Worm (Caenorhabditis elegans) whole organism, L4 larva: ENCODE results near the gene egg-1.

Source experiments
- F26F4.8 ChIP-seq: fragments of 200-800 bp; sonication (Bioruptor generic); conservative IDR thresholded peaks from 2 replicates; pipeline ENCODE4 v1.3.6; 2022; ENCODE audit warnings: missing genetic modification characterization, missing compliant biosample characterization
- F37D6.2 ChIP-seq: sonication (generic microtip); optimal IDR thresholded peaks from 2 replicates; lab custom pipeline; 2016; ENCODE audit warnings: mild to moderate bottlenecking, missing genetic modification characterization, missing compliant biosample characterization
- T26A8.4 ChIP-seq: fragments of 200-800 bp; sonication (Bioruptor generic); IDR thresholded peaks from 2 replicates; pipeline ENCODE4 v1.3.6; 2022; ENCODE audit warnings: missing genetic modification characterization, missing compliant biosample characterization
- Y48G9A.11 ChIP-seq: fragments of 200-800 bp; sonication (Bioruptor generic); IDR thresholded peaks from 2 replicates; pipeline ENCODE4 v1.3.6; 2022; ENCODE audit warnings: missing genetic modification reagents, missing genetic modification characterization, missing compliant biosample characterization
- Y5F2A.4 ChIP-seq: fragments of 200-800 bp; sonication (Bioruptor generic); optimal IDR thresholded peaks from 2 replicates; lab custom pipeline; 2018; ENCODE audit warnings: mild to moderate bottlenecking, missing genetic modification characterization, missing compliant biosample characterization
- Y75B8A.6 ChIP-seq: fragments of 200-800 bp; sonication (Bioruptor generic); IDR thresholded peaks from 2 replicates; pipeline ENCODE4 v1.3.6; 2022; ENCODE audit warnings: missing genetic modification reagents, missing genetic modification characterization, missing compliant biosample characterization
- arid-1 ChIP-seq: fragments of 200-800 bp; sonication (Bioruptor generic); conservative IDR thresholded peaks from 2 replicates; pipeline ENCODE4 v1.3.6; 2022; ENCODE audit warnings: missing genetic modification reagents, missing genetic modification characterization, missing compliant biosample characterization
- attf-4 ChIP-seq: sonication (generic microtip); optimal IDR thresholded peaks from 3 replicates; lab custom pipeline; 2017; ENCODE audit warnings: missing biosample characterization, missing genetic modification characterization
- ceh-32 ChIP-seq: sonication (generic microtip); optimal IDR thresholded peaks from 2 replicates; lab custom pipeline; 2016; ENCODE audit warnings: mild to moderate bottlenecking, missing genetic modification characterization, missing compliant biosample characterization; ENCODE audit not compliant: poor library complexity
- ceh-62 ChIP-seq: sonication (generic microtip); optimal IDR thresholded peaks from 2 replicates; lab custom pipeline; 2017; ENCODE audit warnings: missing biosample characterization, missing genetic modification characterization
- ceh-82 ChIP-seq: sonication (generic microtip); optimal IDR thresholded peaks from 2 replicates; lab custom pipeline; 2017; ENCODE audit warnings: missing biosample characterization, missing genetic modification characterization
- daf-16 ChIP-seq, 3 experiments: sonication (generic microtip); optimal IDR thresholded peaks; 2 replicates each; lab custom pipeline; 2016 to 2017; ENCODE audit warnings: missing genetic modification characterization in 3 of 3, missing genetic modification reagents in 3 of 3, mild to moderate bottlenecking in 2 of 3, missing compliant biosample characterization in 2 of 3, missing biosample characterization in 1 of 3, moderate library complexity in 1 of 3
- dmd-6 ChIP-seq: fragments of 200-800 bp; sonication (Bioruptor generic); IDR thresholded peaks from 2 replicates; pipeline ENCODE4 v1.3.6; 2022; ENCODE audit warnings: missing genetic modification reagents, missing genetic modification characterization, missing compliant biosample characterization
- duxl-1 ChIP-seq: sonication (generic microtip); optimal IDR thresholded peaks from 2 replicates; lab custom pipeline; 2016; ENCODE audit warnings: mild to moderate bottlenecking, missing genetic modification characterization, moderate library complexity, missing compliant biosample characterization; ENCODE audit not compliant: poor library complexity
- gei-8 ChIP-seq: fragments of 200-800 bp; sonication (Bioruptor generic); optimal IDR thresholded peaks from 2 replicates; lab custom pipeline; 2018; ENCODE audit warnings: mild to moderate bottlenecking, missing genetic modification characterization, missing compliant biosample characterization
- hif-1 ChIP-seq, 2 experiments: sonication (generic microtip); optimal IDR thresholded peaks; 2 replicates each; lab custom pipeline; 2016 to 2017; ENCODE audit warnings: missing compliant biosample characterization in 2 of 2, missing genetic modification characterization in 2 of 2, missing genetic modification reagents in 2 of 2, missing genotype in 2 of 2, mild to moderate bottlenecking in 1 of 2
- hlh-11 ChIP-seq: fragments of 200-800 bp; sonication (Bioruptor generic); optimal IDR thresholded peaks from 2 replicates; lab custom pipeline; 2018; ENCODE audit warnings: mild to moderate bottlenecking, missing genetic modification characterization, missing compliant biosample characterization
- hlh-30 ChIP-seq: sonication (generic microtip); optimal IDR thresholded peaks from 2 replicates; lab custom pipeline; 2017; ENCODE audit warnings: antibody characterized with exemption, mild to moderate bottlenecking, missing genetic modification characterization, missing compliant biosample characterization; ENCODE audit not compliant: insufficient read depth
- hmg-1.1 ChIP-seq: fragments of 200-800 bp; sonication (Bioruptor generic); IDR thresholded peaks from 2 replicates; pipeline ENCODE4 v1.3.6; 2022; ENCODE audit warnings: missing genetic modification reagents, missing genetic modification characterization, missing compliant biosample characterization
- lin-13 ChIP-seq: fragments of 150-350 bp; optimal IDR thresholded peaks from 2 replicates; lab custom pipeline; 2014; ENCODE audit warnings: missing biosample characterization, missing genetic modification reagents, missing genetic modification characterization
- lin-38 ChIP-seq: fragments of 200-800 bp; sonication (Bioruptor generic); IDR thresholded peaks from 2 replicates; pipeline ENCODE4 v1.3.6; 2022; ENCODE audit warnings: missing genetic modification reagents, missing genetic modification characterization, missing compliant biosample characterization
- lsy-2 ChIP-seq, 2 experiments: fragments of 150-350 bp in 1 of 2; sonication (generic microtip) in 1 of 2; optimal IDR thresholded peaks; 2 replicates each; lab custom pipeline; 2014 to 2017; ENCODE audit warnings: missing biosample characterization in 2 of 2, missing genetic modification characterization in 2 of 2
- madf-9 ChIP-seq: fragments of 200-800 bp; sonication (Bioruptor generic); conservative IDR thresholded peaks from 2 replicates; pipeline ENCODE4 v1.3.6; 2022; ENCODE audit warnings: missing genetic modification reagents, missing genetic modification characterization, missing compliant biosample characterization
- mdt-29 ChIP-seq: fragments of 200-800 bp; sonication (Bioruptor generic); IDR thresholded peaks from 2 replicates; pipeline ENCODE4 v1.3.6; 2022; ENCODE audit warnings: missing genetic modification reagents, missing genetic modification characterization, missing compliant biosample characterization
- mxl-2 ChIP-seq: fragments of 200-800 bp; sonication (Bioruptor generic); conservative IDR thresholded peaks from 2 replicates; pipeline ENCODE4 v1.3.6; 2022; ENCODE audit warnings: missing genetic modification reagents, missing genetic modification characterization, missing compliant biosample characterization
- nhr-102 ChIP-seq: sonication (generic microtip); optimal IDR thresholded peaks from 2 replicates; lab custom pipeline; 2016; ENCODE audit warnings: mild to moderate bottlenecking, missing genetic modification characterization, moderate library complexity, missing compliant biosample characterization
- nhr-11 ChIP-seq: fragments of 150-350 bp; optimal IDR thresholded peaks from 2 replicates; lab custom pipeline; 2014; ENCODE audit warnings: missing biosample characterization, missing genetic modification characterization
- nhr-111 ChIP-seq: fragments of 200-800 bp; sonication (Bioruptor generic); optimal IDR thresholded peaks from 2 replicates; lab custom pipeline; 2018; ENCODE audit warnings: mild to moderate bottlenecking, missing genetic modification characterization, missing compliant biosample characterization
- nhr-25 ChIP-seq: sonication (generic microtip); optimal IDR thresholded peaks from 2 replicates; lab custom pipeline; 2017; ENCODE audit warnings: missing genetic modification characterization, mild to moderate bottlenecking, missing compliant biosample characterization, antibody characterized with exemption, moderate library complexity, borderline replicate concordance; ENCODE audit not compliant: insufficient read depth
- nhr-41 ChIP-seq: fragments of 200-800 bp; sonication (Bioruptor generic); IDR thresholded peaks from 2 replicates; pipeline ENCODE4 v1.3.6; 2022; ENCODE audit warnings: missing genetic modification reagents, missing genetic modification characterization, missing compliant biosample characterization
- nhr-48 ChIP-seq: sonication (generic microtip); optimal IDR thresholded peaks from 2 replicates; lab custom pipeline; 2016; ENCODE audit warnings: mild to moderate bottlenecking, missing genetic modification characterization, missing compliant biosample characterization
- nhr-76 ChIP-seq: fragments of 150-350 bp; optimal IDR thresholded peaks from 2 replicates; lab custom pipeline; 2014; ENCODE audit warnings: missing biosample characterization, missing genetic modification characterization
- php-3 ChIP-seq: fragments of 200-800 bp; sonication (Bioruptor generic); IDR thresholded peaks from 2 replicates; pipeline ENCODE4 v1.3.6; 2022; ENCODE audit warnings: missing genetic modification reagents, missing genetic modification characterization, missing compliant biosample characterization
- pqm-1 ChIP-seq: sonication (generic microtip); optimal IDR thresholded peaks from 2 replicates; lab custom pipeline; 2017; ENCODE audit warnings: missing biosample characterization, missing genetic modification characterization
- rbr-2 ChIP-seq: sonication (generic microtip); optimal IDR thresholded peaks from 2 replicates; lab custom pipeline; 2016; ENCODE audit warnings: missing genotype, missing genetic modification characterization, missing compliant biosample characterization
- saeg-2 ChIP-seq: fragments of 200-800 bp; sonication (Bioruptor generic); IDR thresholded peaks from 2 replicates; pipeline ENCODE4 v1.3.6; 2022; ENCODE audit warnings: missing genetic modification reagents, missing genetic modification characterization, missing compliant biosample characterization
- skn-1 ChIP-seq: fragments of 150-350 bp; optimal IDR thresholded peaks from 2 replicates; lab custom pipeline; 2014; ENCODE audit warnings: missing biosample characterization, missing genetic modification characterization
- spr-1 ChIP-seq: sonication (generic microtip); optimal IDR thresholded peaks from 2 replicates; lab custom pipeline; 2016; ENCODE audit warnings: mild to moderate bottlenecking, missing genetic modification characterization, missing compliant biosample characterization
- tag-97 ChIP-seq: fragments of 200-800 bp; sonication (Bioruptor generic); IDR thresholded peaks from 2 replicates; pipeline ENCODE4 v1.3.6; 2022; ENCODE audit warnings: missing genetic modification characterization, missing compliant biosample characterization
- unc-39 ChIP-seq: sonication (generic microtip); optimal IDR thresholded peaks from 2 replicates; lab custom pipeline; 2017; ENCODE audit warnings: missing biosample characterization, missing genetic modification characterization
- unc-62 ChIP-seq, 3 experiments: fragments of 150-350 bp in 1 of 3; sonication (generic microtip); optimal IDR thresholded peaks in 2 of 3; peaks in 1 of 3; 1 replicate in 1 of 3; 2 replicates in 2 of 3; lab custom pipeline; 2014 to 2017; ENCODE audit warnings: missing biosample characterization in 3 of 3, missing genetic modification characterization in 3 of 3, missing genetic modification reagents in 3 of 3, missing genotype in 1 of 3
- vab-7 ChIP-seq: fragments of 200-800 bp; sonication (Bioruptor generic); IDR thresholded peaks from 2 replicates; pipeline ENCODE4 v1.3.6; 2022; ENCODE audit warnings: missing genetic modification reagents, missing genetic modification characterization, missing compliant biosample characterization
- zip-11 ChIP-seq: fragments of 200-800 bp; sonication (Bioruptor generic); IDR thresholded peaks from 2 replicates; pipeline ENCODE4 v1.3.6; 2022; ENCODE audit warnings: missing genetic modification characterization, missing compliant biosample characterization
- ztf-7 ChIP-seq: fragments of 150-350 bp; optimal IDR thresholded peaks from 2 replicates; lab custom pipeline; 2014; ENCODE audit warnings: missing biosample characterization, missing genetic modification characterization

egg-1 gene

DNA sequence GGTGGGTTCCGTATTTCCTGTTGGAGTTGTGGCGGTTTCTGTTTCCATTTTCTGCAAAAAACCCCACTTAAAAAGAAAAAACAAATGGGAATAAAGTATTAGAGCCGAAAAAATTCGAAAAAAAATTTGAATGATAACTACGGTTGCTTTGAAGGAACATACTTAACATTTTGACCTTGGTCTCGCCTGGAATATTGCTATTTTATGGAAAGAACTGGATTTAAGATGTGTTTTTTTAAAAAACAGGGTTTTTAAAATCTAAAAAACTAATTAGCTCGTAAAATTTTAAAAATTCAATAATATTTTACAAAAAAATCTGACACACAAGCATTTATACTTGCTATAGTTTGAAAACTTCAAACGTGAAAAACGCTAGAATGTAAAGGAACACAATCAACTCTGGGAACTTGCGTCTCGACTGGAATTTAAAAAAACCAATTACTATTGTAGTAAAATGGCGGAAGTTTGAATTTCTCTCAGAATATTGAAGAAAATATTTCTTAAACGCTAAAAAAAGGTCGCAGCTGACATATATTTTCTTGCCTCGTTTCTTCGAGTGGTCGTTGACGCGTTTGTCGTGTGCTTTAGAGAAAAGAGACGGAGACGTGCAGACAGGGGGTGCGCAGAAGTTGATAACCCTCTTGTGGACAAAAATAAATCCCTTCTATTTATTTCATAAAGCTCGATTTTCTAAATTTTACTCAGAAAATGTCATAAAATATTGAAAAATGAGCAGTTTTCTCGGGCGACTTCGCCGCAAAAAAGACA is 29.8 kb upstream of the egg-1 start, which contains the start of the genes lgg-3 and rgs-5 (continued):
- no peak for TF ChIP-seq Y75B8A.6
- peak; percentile 44 for TF ChIP-seq hlh-30 (tag; lab: Kevin White, UChicago)
- no peak for TF ChIP-seq nhr-76 (tag; lab: Kevin White, UChicago)
- no peak for TF ChIP-seq F26F4.8
- TF ChIP-seq Y48G9A.11 (GFP tag; lab: Robert Waterston, UW), result no peak
- TF ChIP-seq ztf-7, result no peak
- no peak for TF ChIP-seq unc-62 (GFP tag; optimal IDR thresholded peaks at IDR 0.05 in 1 of 2; lab: Kevin White, UChicago)
- no peak for TF ChIP-seq unc-62 (tag; optimal IDR thresholded peaks at IDR 0.05; lab: Kevin White, UChicago)
- no peak for TF ChIP-seq nhr-102 (tag; lab: Kevin White, UChicago)
- no peak for TF ChIP-seq php-3
- no peak for TF ChIP-seq pqm-1
- no peak for TF ChIP-seq dmd-6
- no peak for TF ChIP-seq mdt-29 (GFP tag; lab: Robert Waterston, UW)
- peak; percentile 39; the same call in 1 of the 2 replicates for TF ChIP-seq lin-38
- TF ChIP-seq hif-1 (tag; optimal IDR thresholded peaks at IDR 0.05; lab: Kevin White, UChicago), result peak in 1 of 2 experiments; percentile 22
- TF ChIP-seq daf-16 (GFP tag; optimal IDR thresholded peaks at IDR 0.05; lab: Kevin White, UChicago), result no peak
- peak; percentile 8 for TF ChIP-seq daf-16 (tag; optimal IDR thresholded peaks at IDR 0.05; lab: Kevin White, UChicago)
- no peak for TF ChIP-seq spr-1 (tag; lab: Kevin White, UChicago)
- TF ChIP-seq lsy-2 (tag; optimal IDR thresholded peaks at IDR 0.05; lab: Kevin White, UChicago), result peak in 1 of 2 experiments; percentile 64
- no peak for TF ChIP-seq attf-4 (tag; lab: Kevin White, UChicago)
- TF ChIP-seq madf-9 (GFP tag; lab: Robert Waterston, UW), result no peak
- no peak for TF ChIP-seq gei-8
- no peak for TF ChIP-seq nhr-11 (tag; lab: Kevin White, UChicago)
- peak; percentile 14 for TF ChIP-seq rbr-2 (tag; lab: Kevin White, UChicago)
- no peak for TF ChIP-seq tag-97 (GFP tag; lab: Robert Waterston, UW)
- TF ChIP-seq T26A8.4 (GFP tag; lab: Robert Waterston, UW), result no peak
- no peak for TF ChIP-seq mxl-2 (GFP tag; lab: Robert Waterston, UW)
- TF ChIP-seq hlh-11 (tag; lab: Kevin White, UChicago), result peak; percentile 52
- TF ChIP-seq ceh-82 (tag; lab: Kevin White, UChicago), result no peak
- no peak for TF ChIP-seq vab-7 (GFP tag; lab: Robert Waterston, UW)
- TF ChIP-seq lin-13 (GFP tag; lab: Kevin White, UChicago), result peak; percentile 17
- TF ChIP-seq nhr-25 (tag; lab: Kevin White, UChicago), result no peak
- no peak for TF ChIP-seq duxl-1 (tag; lab: Kevin White, UChicago)
- no peak for TF ChIP-seq ceh-62 (tag; lab: Kevin White, UChicago)
- no peak for TF ChIP-seq nhr-41 (GFP tag; lab: Robert Waterston, UW)
- no peak for TF ChIP-seq arid-1 (GFP tag; lab: Robert Waterston, UW)
- TF ChIP-seq ceh-32, result no peak
- TF ChIP-seq nhr-111 (GFP tag; lab: Kevin White, UChicago), result no peak
- TF ChIP-seq skn-1, result no peak
- no peak for TF ChIP-seq nhr-48 (tag; lab: Kevin White, UChicago)

DNA sequence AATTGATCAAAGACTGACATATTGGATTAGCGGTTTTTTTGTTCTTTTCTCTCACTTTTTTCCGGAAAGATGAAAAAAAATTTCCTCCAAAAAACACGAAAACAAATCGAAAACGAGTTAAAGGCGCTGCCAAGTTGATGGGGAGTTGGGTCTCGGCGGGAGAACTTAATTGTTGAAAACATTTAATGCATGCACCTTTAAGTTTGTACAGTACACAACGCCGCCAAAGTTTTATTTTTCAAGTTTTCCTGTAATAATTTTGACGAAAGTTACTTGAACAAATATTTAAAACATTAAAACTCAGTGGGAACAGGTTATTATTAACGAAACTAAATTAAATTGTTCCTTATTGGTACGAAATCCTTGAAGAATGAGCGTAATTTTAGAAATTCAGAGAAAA is 26.5 kb upstream of the egg-1 start:
- no peak for TF ChIP-seq nhr-76 (tag; lab: Kevin White, UChicago)
- TF ChIP-seq F37D6.2 (tag; lab: Kevin White, UChicago), result no peak
- no peak for TF ChIP-seq mxl-2 (GFP tag; lab: Robert Waterston, UW)
- TF ChIP-seq ceh-82 (tag; lab: Kevin White, UChicago), result no peak
- no peak for TF ChIP-seq zip-11
- no peak for TF ChIP-seq mdt-29 (GFP tag; lab: Robert Waterston, UW)
- TF ChIP-seq hmg-1.1 (GFP tag; lab: Robert Waterston, UW), result no peak
- no peak for TF ChIP-seq saeg-2
- TF ChIP-seq Y48G9A.11 (GFP tag; lab: Robert Waterston, UW), result no peak
- TF ChIP-seq unc-39 (tag; lab: Kevin White, UChicago), result no peak
- no peak for TF ChIP-seq Y5F2A.4 (GFP tag; lab: Kevin White, UChicago)
- TF ChIP-seq rbr-2 (tag; lab: Kevin White, UChicago), result no peak
